Worm (Caenorhabditis elegans) whole organism, midembryonic: Measurements from ENCODE around the gene T23F11.11.

Experiments used
- T22C8.4 ChIP-seq: fragments of 200-800 bp; sonication (Bioruptor generic); IDR thresholded peaks from 2 replicates; pipeline ENCODE4 v1.3.6; 2022; ENCODE audit warnings: missing genetic modification characterization, missing compliant biosample characterization
- cog-1 ChIP-seq: sonication (generic microtip); optimal IDR thresholded peaks from 2 replicates; lab custom pipeline; 2016; ENCODE audit warnings: missing genetic modification characterization, missing compliant biosample characterization
- flt-1 ChIP-seq: fragments of 200-800 bp; sonication (Bioruptor generic); IDR thresholded peaks from 2 replicates; pipeline ENCODE4 v1.3.6; 2022; ENCODE audit warnings: missing genetic modification characterization, missing compliant biosample characterization
- klf-2 ChIP-seq: fragments of 200-800 bp; sonication (Bioruptor generic); conservative IDR thresholded peaks from 2 replicates; pipeline ENCODE4 v1.3.6; 2022; ENCODE audit warnings: missing genetic modification reagents, missing genetic modification characterization, missing compliant biosample characterization
- med-1 ChIP-seq: sonication (generic microtip); optimal IDR thresholded peaks from 2 replicates; lab custom pipeline; 2017; ENCODE audit warnings: missing genetic modification characterization, mild to moderate bottlenecking, missing compliant biosample characterization, antibody characterized with exemption, missing genetic modification reagents; ENCODE audit not compliant: insufficient read depth
- ref-1 ChIP-seq: fragments of 200-800 bp; sonication (Bioruptor generic); conservative IDR thresholded peaks from 2 replicates; pipeline ENCODE4 v1.3.6; 2022; ENCODE audit warnings: missing genetic modification reagents, missing genetic modification characterization, missing compliant biosample characterization
- tab-1 ChIP-seq: fragments of 200-800 bp; sonication (Bioruptor generic); IDR thresholded peaks from 2 replicates; pipeline ENCODE4 v1.3.6; 2022; ENCODE audit warnings: missing genetic modification characterization, missing compliant biosample characterization
- ztf-23 ChIP-seq: fragments of 200-800 bp; sonication (Bioruptor generic); IDR thresholded peaks from 2 replicates; pipeline ENCODE4 v1.3.6; 2022; ENCODE audit warnings: missing genetic modification reagents, missing genetic modification characterization, missing compliant biosample characterization
- ztf-29 ChIP-seq: fragments of 200-800 bp; sonication (Bioruptor generic); IDR thresholded peaks from 2 replicates; pipeline ENCODE4 v1.3.6; 2022; ENCODE audit warnings: missing genetic modification reagents, missing genetic modification characterization, missing compliant biosample characterization

The T23F11.11 gene

ce11 chrIII:4671949-4672348 is 558 bp upstream of the T23F11.11 start, which contains the start of gene srg-13:
TSS of gene srg-13 (plus strand) at chrIII:4672249.
- no peak for TF ChIP-seq ztf-23 (GFP tag; lab: Robert Waterston, UW)
- TF ChIP-seq ztf-29 (GFP tag; lab: Robert Waterston, UW), result no peak
- TF ChIP-seq ref-1, result no peak
- TF ChIP-seq cog-1 (tag; lab: Kevin White, UChicago), result no peak
- TF ChIP-seq tab-1 (GFP tag; lab: Robert Waterston, UW), result no peak
- no peak for TF ChIP-seq klf-2 (GFP tag; lab: Robert Waterston, UW)
- no peak for TF ChIP-seq med-1
- TF ChIP-seq T22C8.4, result no peak
- no peak for TF ChIP-seq flt-1 (GFP tag; lab: Robert Waterston, UW)

ce11 chrIII:4668073-4668472 is 3.3 kb downstream of the T23F11.11 start:
- TF ChIP-seq T22C8.4 (no peak), ztf-23 (GFP tag; lab: Robert Waterston, UW) (no peak), ztf-29 (GFP tag; lab: Robert Waterston, UW) (no peak), klf-2 (GFP tag; lab: Robert Waterston, UW) (no peak), med-1 (no peak), cog-1 (tag; lab: Kevin White, UChicago) (no peak), flt-1 (GFP tag; lab: Robert Waterston, UW) (no peak), ref-1 (no peak), tab-1 (GFP tag; lab: Robert Waterston, UW) (no peak)

ce11 chrIII:4666753-4667400 is 4.5 kb downstream of the T23F11.11 start:
- TF ChIP-seq flt-1 (GFP tag; lab: Robert Waterston, UW), result peak; percentile 62; the same call in 1 of the 2 replicates
- no peak for TF ChIP-seq ztf-29 (GFP tag; lab: Robert Waterston, UW)
- 0 out of 2 replicates have a peak, but pooled peaks have one; percentile 37 for TF ChIP-seq klf-2 (GFP tag; lab: Robert Waterston, UW)

- TF ChIP-seq klf-2 (GFP tag; lab: Robert Waterston, UW), result no peak
- no peak for TF ChIP-seq cog-1 (tag; lab: Kevin White, UChicago)
- TF ChIP-seq tab-1 (GFP tag; lab: Robert Waterston, UW), result no peak
- TF ChIP-seq med-1, result no peak
- TF ChIP-seq T22C8.4, result no peak
- no peak for TF ChIP-seq ref-1
- no peak for TF ChIP-seq ztf-29 (GFP tag; lab: Robert Waterston, UW)
- no peak for TF ChIP-seq flt-1 (GFP tag; lab: Robert Waterston, UW)
- TF ChIP-seq ztf-23 (GFP tag; lab: Robert Waterston, UW), result no peak
These were observed 6.1 kb downstream of the T23F11.11 start, which contains the start of gene T23F11.4 for ce11 chrIII:4665272-4665671. TSS of gene T23F11.4 (minus strand) at chrIII:4665372.

ce11 chrIII:4659426-4659825 is 12.0 kb downstream of the T23F11.11 start:
- TF ChIP-seq T22C8.4 (no peak), cog-1 (tag; lab: Kevin White, UChicago) (no peak), ref-1 (no peak), tab-1 (GFP tag; lab: Robert Waterston, UW) (no peak), klf-2 (GFP tag; lab: Robert Waterston, UW) (no peak), flt-1 (GFP tag; lab: Robert Waterston, UW) (no peak), ztf-23 (GFP tag; lab: Robert Waterston, UW) (no peak), ztf-29 (GFP tag; lab: Robert Waterston, UW) (no peak), med-1 (no peak)

ce11 chrIII:4658384-4658844 is 13.0 kb downstream of the T23F11.11 start, which contains the start of gene cdka-1:
TSS of gene cdka-1 (plus strand) at chrIII:4658794.
- TF ChIP-seq T22C8.4, result no peak
- TF ChIP-seq flt-1 (GFP tag; lab: Robert Waterston, UW), result no peak
- TF ChIP-seq klf-2 (GFP tag; lab: Robert Waterston, UW), result no peak
- TF ChIP-seq ztf-29 (GFP tag; lab: Robert Waterston, UW), result no peak
- TF ChIP-seq med-1, result no peak
- TF ChIP-seq ref-1, result no peak
- TF ChIP-seq ztf-23 (GFP tag; lab: Robert Waterston, UW), result no peak
- no peak for TF ChIP-seq cog-1 (tag; lab: Kevin White, UChicago)

ce11 chrIII:4657386-4657785 is 14.0 kb downstream of the T23F11.11 start:
- TF ChIP-seq med-1, result no peak

ce11 chrIII:4656415-4656814 is 15.0 kb downstream of the T23F11.11 start:
- TF ChIP-seq ztf-23 (GFP tag; lab: Robert Waterston, UW) (0 out of 2 replicates have a peak, but pooled peaks have one; percentile 22), tab-1 (GFP tag; lab: Robert Waterston, UW) (no peak)

- TF ChIP-seq klf-2 (GFP tag; lab: Robert Waterston, UW), result no peak
- TF ChIP-seq tab-1 (GFP tag; lab: Robert Waterston, UW), result no peak
- no peak for TF ChIP-seq T22C8.4
- TF ChIP-seq ztf-23 (GFP tag; lab: Robert Waterston, UW), result no peak
- TF ChIP-seq ref-1, result no peak
- no peak for TF ChIP-seq flt-1 (GFP tag; lab: Robert Waterston, UW)
- TF ChIP-seq ztf-29 (GFP tag; lab: Robert Waterston, UW), result no peak
- TF ChIP-seq med-1, result no peak
- no peak for TF ChIP-seq cog-1 (tag; lab: Kevin White, UChicago)
These were observed 16.0 kb downstream of the T23F11.11 start, which contains the start of gene T23F11.2 for ce11 chrIII:4655402-4655801. TSS of gene T23F11.2 (minus strand) at chrIII:4655502.

ce11 chrIII:4653912-4654311 is 17.5 kb downstream of the T23F11.11 start:
- TF ChIP-seq ztf-23 (GFP tag; lab: Robert Waterston, UW) (no peak), tab-1 (GFP tag; lab: Robert Waterston, UW) (no peak), flt-1 (GFP tag; lab: Robert Waterston, UW) (no peak), ref-1 (no peak), klf-2 (GFP tag; lab: Robert Waterston, UW) (no peak), ztf-29 (GFP tag; lab: Robert Waterston, UW) (no peak), T22C8.4 (no peak), med-1 (no peak), cog-1 (tag; lab: Kevin White, UChicago) (no peak)
